Fruit fly (Drosophila melanogaster) whole organism, adult: Measurements from ENCODE around the gene CG10550.

ENCODE experiments used
- CG12768 ChIP-seq: fragments of 200-800 bp; sonication (Bioruptor generic); optimal IDR thresholded peaks from 2 replicates; lab custom pipeline; 2017; ENCODE audit warnings: missing biosample characterization, missing genetic modification characterization, mild to moderate bottlenecking, moderate library complexity, missing genetic modification reagents
- CG14711 ChIP-seq: fragments of 200-800 bp; sonication (Bioruptor generic); optimal IDR thresholded peaks from 2 replicates; lab custom pipeline; 2018; ENCODE audit warnings: missing biosample characterization, mild to moderate bottlenecking, missing genetic modification characterization, moderate library complexity
- CG33017 ChIP-seq: fragments of 200-800 bp; sonication (Bioruptor generic); optimal IDR thresholded peaks from 2 replicates; lab custom pipeline; 2018; ENCODE audit warnings: missing biosample characterization, mild to moderate bottlenecking, missing genetic modification characterization, moderate library complexity
- CG5204 ChIP-seq: fragments of 200-800 bp; sonication (Bioruptor generic); optimal IDR thresholded peaks from 2 replicates; lab custom pipeline; 2016; ENCODE audit warnings: missing biosample characterization, missing genetic modification characterization
- CG7045 ChIP-seq: fragments of 200-800 bp; sonication (Bioruptor generic); optimal IDR thresholded peaks from 2 replicates; lab custom pipeline; 2017; ENCODE audit warnings: missing biosample characterization, mild to moderate bottlenecking, missing genetic modification characterization
- Clk ChIP-seq: fragments of 200-800 bp; sonication (Bioruptor generic); optimal IDR thresholded peaks from 2 replicates; lab custom pipeline; 2017; ENCODE audit warnings: missing biosample characterization, missing genetic modification characterization
- Mnt ChIP-seq: fragments of 200-800 bp; sonication (Bioruptor generic); optimal IDR thresholded peaks from 2 replicates; lab custom pipeline; 2016; ENCODE audit warnings: missing biosample characterization, mild to moderate bottlenecking, missing genetic modification characterization
- bab1 ChIP-seq: fragments of 200-800 bp; sonication (Bioruptor generic); optimal IDR thresholded peaks from 3 replicates; lab custom pipeline; 2019; ENCODE audit warnings: missing biosample characterization, mild to moderate bottlenecking, missing genetic modification characterization, moderate library complexity
- cic ChIP-seq: fragments of 200-800 bp; sonication (Bioruptor generic); optimal IDR thresholded peaks from 2 replicates; lab custom pipeline; 2017; ENCODE audit warnings: missing biosample characterization, mild to moderate bottlenecking, missing genetic modification characterization, moderate library complexity
- cnc ChIP-seq, 2 experiments: fragments of >200 bp; optimal IDR thresholded peaks; 2 replicates each; lab custom pipeline; 2017
- ovo ChIP-seq: fragments of 200-800 bp; sonication (Bioruptor generic); optimal IDR thresholded peaks from 2 replicates; lab custom pipeline; 2016; ENCODE audit warnings: missing biosample characterization, missing genetic modification characterization
- tj ChIP-seq: fragments of 200-800 bp; sonication (Bioruptor generic); optimal IDR thresholded peaks from 3 replicates; lab custom pipeline; 2017; ENCODE audit warnings: missing biosample characterization, mild to moderate bottlenecking, missing genetic modification characterization, moderate library complexity
- toe ChIP-seq: fragments of 200-800 bp; sonication (Bioruptor generic); optimal IDR thresholded peaks from 2 replicates; lab custom pipeline; 2016; ENCODE audit warnings: missing biosample characterization, missing genetic modification characterization

DNA sequence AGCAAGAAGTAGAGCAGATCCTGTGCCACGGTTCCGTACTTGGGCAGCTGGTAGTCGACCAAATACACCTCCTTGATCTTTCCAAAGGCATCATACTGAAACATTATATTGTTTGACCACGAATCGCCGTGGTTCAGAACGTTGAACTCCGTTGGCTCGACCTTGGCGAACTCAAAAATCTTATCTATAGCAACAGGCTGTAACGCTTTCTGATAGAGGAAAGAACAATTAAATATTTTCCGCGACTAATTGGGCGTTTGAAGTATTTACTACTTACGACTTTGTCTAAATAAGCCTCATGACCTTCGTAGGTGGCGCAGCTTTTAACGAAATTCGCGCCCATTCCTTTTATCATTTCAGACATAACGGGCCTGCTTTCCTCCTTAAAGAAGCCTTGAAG lies 13.5 kb upstream of the CG10550 start:
- TF ChIP-seq toe (GFP tag; lab: Kevin White, UChicago) = no peak
- no peak for TF ChIP-seq CG14711 (tag; lab: Kevin White, UChicago)
- no peak for TF ChIP-seq Clk (GFP tag; lab: Kevin White, UChicago)
- TF ChIP-seq ovo = no peak
- no peak for TF ChIP-seq CG7045
- no peak for TF ChIP-seq cic (GFP tag; lab: Kevin White, UChicago)
- no peak for TF ChIP-seq CG12768 (GFP tag; lab: Kevin White, UChicago)
- TF ChIP-seq CG5204 (GFP tag; lab: Kevin White, UChicago) = no peak
- TF ChIP-seq cnc (optimal IDR thresholded peaks at IDR 0.05; lab: Kevin White, UChicago) = no peak
- TF ChIP-seq CG33017 (tag; lab: Kevin White, UChicago) = no peak
- no peak for TF ChIP-seq Mnt
- TF ChIP-seq bab1 (GFP tag; lab: Kevin White, UChicago) = no peak
- no peak for TF ChIP-seq tj (GFP tag; lab: Kevin White, UChicago)
